2 worm cellular contexts compared by ENCODE assay signal in genomic region chrIV:14445191-14445795, ce11.
A peak's percentile ranks its signal among the peaks of the same experiment; 100 is the strongest.
TF ChIP-seq lines count a peak whose summit lies in the region.

No protein-coding gene starts in this region.

TF ChIP-seq in whole organism, L1 larva, 84 proteins besides CTCF, POLR2A, EP300 and RAD21 (continued from another document):
- TF ChIP-seq nhr-20 (tag; optimal IDR thresholded peaks at IDR 0.05; lab: Kevin White, UChicago) (peak; percentile 57), lin-14 (GFP tag; optimal IDR thresholded peaks at IDR 0.05; lab: Kevin White, UChicago) (peak; percentile 84), skn-1 (tag; optimal IDR thresholded peaks at IDR 0.05; lab: Kevin White, UChicago) (peak; percentile 12), snpc-4 (tag; optimal IDR thresholded peaks at IDR 0.05; lab: Kevin White, UChicago) (peak; percentile 93), tlp-1 (tag; optimal IDR thresholded peaks at IDR 0.05; lab: Kevin White, UChicago) (no peak), jun-1 (tag; optimal IDR thresholded peaks at IDR 0.05; lab: Kevin White, UChicago) (no peak), nhr-90 (tag; optimal IDR thresholded peaks at IDR 0.05; lab: Kevin White, UChicago; ENCODE audit: poor library complexity) (peak; percentile 71), aly-2 (tag; optimal IDR thresholded peaks at IDR 0.05; lab: Kevin White, UChicago) (no peak), nhr-11 (tag; optimal IDR thresholded peaks at IDR 0.05; lab: Kevin White, UChicago) (no peak), mdl-1 (tag; optimal IDR thresholded peaks at IDR 0.05; lab: Kevin White, UChicago) (peak in 1 of 2 experiments; percentile 51)

TF ChIP-seq in whole organism, L4 larva, 104 proteins besides CTCF, POLR2A, EP300 and RAD21 (continued from another document):
- no peak for TF ChIP-seq F26F4.8 (GFP tag; conservative IDR thresholded peaks at IDR 0.05; lab: Robert Waterston, UW)
- peak; percentile 48; the same call in 1 of the 2 replicates for TF ChIP-seq php-3 (GFP tag; IDR thresholded peaks at IDR 0.05; lab: Robert Waterston, UW)
- TF ChIP-seq mxl-3 (GFP tag; optimal IDR thresholded peaks at IDR 0.05; lab: Kevin White, UChicago), result peak; percentile 76
- TF ChIP-seq pha-4 (GFP tag; IDR thresholded peaks at IDR 0.05; lab: Robert Waterston, UW), result no peak
- TF ChIP-seq pha-4 (tag; optimal IDR thresholded peaks at IDR 0.05; lab: Kevin White, UChicago), result no peak
- no peak for TF ChIP-seq duxl-1 (tag; optimal IDR thresholded peaks at IDR 0.05; lab: Kevin White, UChicago; ENCODE audit: poor library complexity)
- TF ChIP-seq ceh-82 (tag; optimal IDR thresholded peaks at IDR 0.05; lab: Kevin White, UChicago), result no peak
- no peak for TF ChIP-seq mxl-2 (GFP tag; conservative IDR thresholded peaks at IDR 0.05; lab: Robert Waterston, UW)
- TF ChIP-seq hif-1 (tag; optimal IDR thresholded peaks at IDR 0.05; lab: Kevin White, UChicago), result no peak
- TF ChIP-seq ZK337.2 (GFP tag; IDR thresholded peaks at IDR 0.05; lab: Robert Waterston, UW), result no peak
- no peak for TF ChIP-seq attf-4 (tag; optimal IDR thresholded peaks at IDR 0.05; lab: Kevin White, UChicago)
- peak; percentile 66 for TF ChIP-seq snpc-4 (tag; optimal IDR thresholded peaks at IDR 0.05; lab: Kevin White, UChicago)
- TF ChIP-seq nhr-76 (tag; optimal IDR thresholded peaks at IDR 0.05; lab: Kevin White, UChicago), result no peak
- peak; percentile 9 for TF ChIP-seq rbr-2 (tag; optimal IDR thresholded peaks at IDR 0.05; lab: Kevin White, UChicago)
- no peak for TF ChIP-seq ceh-20 (GFP tag; IDR thresholded peaks at IDR 0.05; lab: Robert Waterston, UW)
- no peak for TF ChIP-seq spr-3 (GFP tag; optimal IDR thresholded peaks at IDR 0.05; lab: Kevin White, UChicago)
- TF ChIP-seq nhr-28 (tag; optimal IDR thresholded peaks at IDR 0.05; lab: Kevin White, UChicago), result peak; percentile 29
- TF ChIP-seq fos-1 (tag; optimal IDR thresholded peaks at IDR 0.05; lab: Kevin White, UChicago), result no peak
- TF ChIP-seq nhr-25 (tag; optimal IDR thresholded peaks at IDR 0.05; lab: Kevin White, UChicago; ENCODE audit: borderline replicate concordance, insufficient read depth), result peak; percentile 9
- TF ChIP-seq nhr-6 (tag; optimal IDR thresholded peaks at IDR 0.05; lab: Kevin White, UChicago), result peak; percentile 23
- no peak for TF ChIP-seq unc-130 (GFP tag; optimal IDR thresholded peaks at IDR 0.05; lab: Kevin White, UChicago)
- TF ChIP-seq nhr-102 (tag; optimal IDR thresholded peaks at IDR 0.05; lab: Kevin White, UChicago), result no peak
- TF ChIP-seq vab-7 (GFP tag; IDR thresholded peaks at IDR 0.05; lab: Robert Waterston, UW), result no peak
- TF ChIP-seq lin-38 (GFP tag; IDR thresholded peaks at IDR 0.05; lab: Robert Waterston, UW), result no peak
- no peak for TF ChIP-seq nhr-41 (GFP tag; IDR thresholded peaks at IDR 0.05; lab: Robert Waterston, UW)
- no peak for TF ChIP-seq dmd-9 (GFP tag; IDR thresholded peaks at IDR 0.05; lab: Robert Waterston, UW)
- no peak for TF ChIP-seq lin-13 (GFP tag; optimal IDR thresholded peaks at IDR 0.05; lab: Kevin White, UChicago)
- no peak for TF ChIP-seq egl-43 (GFP tag; IDR thresholded peaks at IDR 0.05; lab: Robert Waterston, UW)
- peak; percentile 8 for TF ChIP-seq nhr-48 (tag; optimal IDR thresholded peaks at IDR 0.05; lab: Kevin White, UChicago)
- TF ChIP-seq aha-1 (tag; lab: Kevin White, UChicago), result peak; percentile 18
- TF ChIP-seq ztf-7 (tag; optimal IDR thresholded peaks at IDR 0.05; lab: Kevin White, UChicago), result peak; percentile 65
- no peak for TF ChIP-seq sdz-12 (GFP tag; optimal IDR thresholded peaks at IDR 0.05; lab: Kevin White, UChicago)
- no peak for TF ChIP-seq skn-1 (tag; optimal IDR thresholded peaks at IDR 0.05; lab: Kevin White, UChicago)
- TF ChIP-seq daf-8 (GFP tag; IDR thresholded peaks at IDR 0.05; lab: Robert Waterston, UW), result no peak
- TF ChIP-seq daf-16 (GFP tag; optimal IDR thresholded peaks at IDR 0.05; lab: Kevin White, UChicago), result no peak
- peak; percentile 42 for TF ChIP-seq daf-16 (tag; optimal IDR thresholded peaks at IDR 0.05; lab: Kevin White, UChicago)
- TF ChIP-seq madf-5 (GFP tag; IDR thresholded peaks at IDR 0.05; lab: Robert Waterston, UW), result no peak
- TF ChIP-seq unc-62 (GFP tag; optimal IDR thresholded peaks at IDR 0.05 in 1 of 2; lab: Kevin White, UChicago), result peak in 1 of 2 experiments; percentile 34
- no peak for TF ChIP-seq unc-62 (tag; optimal IDR thresholded peaks at IDR 0.05; lab: Kevin White, UChicago)
- peak; percentile 13 for TF ChIP-seq dpl-1 (GFP tag; optimal IDR thresholded peaks at IDR 0.05; lab: Kevin White, UChicago)
- no peak for TF ChIP-seq ctbp-1 (GFP tag; IDR thresholded peaks at IDR 0.05; lab: Robert Waterston, UW)
- no peak for TF ChIP-seq daf-19 (GFP tag; conservative IDR thresholded peaks at IDR 0.05; lab: Robert Waterston, UW)
- TF ChIP-seq zip-11 (GFP tag; IDR thresholded peaks at IDR 0.05; lab: Robert Waterston, UW), result no peak
- no peak for TF ChIP-seq Y5F2A.4 (GFP tag; optimal IDR thresholded peaks at IDR 0.05; lab: Kevin White, UChicago)
- no peak for TF ChIP-seq ceh-32 (tag; optimal IDR thresholded peaks at IDR 0.05; lab: Kevin White, UChicago; ENCODE audit: poor library complexity)
- no peak for TF ChIP-seq snpc-1.2 (GFP tag; IDR thresholded peaks at IDR 0.05; lab: Robert Waterston, UW)
- TF ChIP-seq dmd-8 (GFP tag; IDR thresholded peaks at IDR 0.05; lab: Robert Waterston, UW), result no peak
